Fruit fly (Drosophila melanogaster) whole organism: ENCODE measurements around the gene Jhbp11.
A peak's percentile ranks its signal among the peaks of the same experiment; 100 is the strongest.

ENCODE experiments used
- CG8478 ChIP-seq: fragments of >200 bp; optimal IDR thresholded peaks from 2 replicates; lab custom pipeline; 2018; ENCODE audit warnings: inconsistent platforms
- Dll ChIP-seq: fragments of >200 bp; optimal IDR thresholded peaks from 2 replicates; lab custom pipeline; 2017
- EcR ChIP-seq, 2 experiments: fragments of >200 bp; optimal IDR thresholded peaks; 2 replicates each; lab custom pipeline; 2017; ENCODE audit warnings: missing biosample characterization in 2 of 2, missing genetic modification characterization in 2 of 2, missing genetic modification reagents in 2 of 2
- pan ChIP-seq: fragments of >200 bp; optimal IDR thresholded peaks from 2 replicates; lab custom pipeline; 2017
- psq ChIP-seq: fragments of >200 bp; optimal IDR thresholded peaks from 2 replicates; lab custom pipeline; 2017
- usp ChIP-seq: fragments of >200 bp; optimal IDR thresholded peaks from 2 replicates; lab custom pipeline; 2017; ENCODE audit warnings: missing biosample characterization, missing genetic modification characterization, mixed read lengths

Jhbp11 gene

dm6 chr3R:27135692-27136641 lies 34.9 kb downstream of the Jhbp11 start:
- no peak for TF ChIP-seq Dll (lab: Kevin White, UChicago)
- TF ChIP-seq pan (lab: Kevin White, UChicago), result no peak
- no peak for TF ChIP-seq usp (GFP tag; lab: Kevin White, UChicago)
- no peak for TF ChIP-seq EcR (GFP tag; optimal IDR thresholded peaks at IDR 0.05; lab: Kevin White, UChicago)
- TF ChIP-seq CG8478, result no peak
- no peak for TF ChIP-seq psq (lab: Kevin White, UChicago)

- TF ChIP-seq EcR (GFP tag; optimal IDR thresholded peaks at IDR 0.05; lab: Kevin White, UChicago) (no peak), Dll (lab: Kevin White, UChicago) (no peak), usp (GFP tag; lab: Kevin White, UChicago) (no peak), CG8478 (no peak), psq (lab: Kevin White, UChicago) (no peak), pan (lab: Kevin White, UChicago) (no peak)
Observed at dm6 chr3R:27137914-27138323, 36.9 kb downstream of the Jhbp11 start.

dm6 chr3R:27138700-27139099 lies 37.7 kb downstream of the Jhbp11 start:
- TF ChIP-seq psq (lab: Kevin White, UChicago) (no peak), Dll (lab: Kevin White, UChicago) (no peak), EcR (GFP tag; optimal IDR thresholded peaks at IDR 0.05; lab: Kevin White, UChicago) (no peak), pan (lab: Kevin White, UChicago) (no peak), CG8478 (no peak), usp (GFP tag; lab: Kevin White, UChicago) (no peak)

- no peak for TF ChIP-seq psq (lab: Kevin White, UChicago)
Observed at dm6 chr3R:27139963-27140362, 38.9 kb downstream of the Jhbp11 start.

dm6 chr3R:27148812-27149769 lies 48.1 kb downstream of the Jhbp11 start:
- TF ChIP-seq psq (lab: Kevin White, UChicago), result no peak
- TF ChIP-seq Dll (lab: Kevin White, UChicago), result no peak
- TF ChIP-seq CG8478, result no peak
- TF ChIP-seq usp (GFP tag; lab: Kevin White, UChicago), result no peak
- TF ChIP-seq EcR (GFP tag; optimal IDR thresholded peaks at IDR 0.05; lab: Kevin White, UChicago), result no peak

- TF ChIP-seq usp (GFP tag; lab: Kevin White, UChicago) (no peak), psq (lab: Kevin White, UChicago) (no peak), pan (lab: Kevin White, UChicago) (no peak), Dll (lab: Kevin White, UChicago) (peak; percentile 51), CG8478 (no peak), EcR (GFP tag; optimal IDR thresholded peaks at IDR 0.05; lab: Kevin White, UChicago) (no peak)
Observed at dm6 chr3R:27149884-27150676, 49.0 kb downstream of the Jhbp11 start.

dm6 chr3R:27150685-27151515 lies 49.9 kb downstream of the Jhbp11 start, which contains the start of gene CG6051:
TSS of gene CG6051 (minus strand) at chr3R:27151069.
- TF ChIP-seq EcR (GFP tag; optimal IDR thresholded peaks at IDR 0.05; lab: Kevin White, UChicago) (no peak), psq (lab: Kevin White, UChicago) (no peak), CG8478 (no peak), usp (GFP tag; lab: Kevin White, UChicago) (no peak), pan (lab: Kevin White, UChicago) (no peak), Dll (lab: Kevin White, UChicago) (no peak)

dm6 chr3R:27151516-27151823 lies 50.4 kb downstream of the Jhbp11 start, which contains the start of gene Men-b:
TSS of gene Men-b (plus strand) at chr3R:27151662.
- TF ChIP-seq Dll (lab: Kevin White, UChicago), result no peak
- TF ChIP-seq pan (lab: Kevin White, UChicago), result no peak
- TF ChIP-seq EcR (GFP tag; optimal IDR thresholded peaks at IDR 0.05; lab: Kevin White, UChicago), result no peak
- TF ChIP-seq CG8478, result no peak
- no peak for TF ChIP-seq psq (lab: Kevin White, UChicago)
- TF ChIP-seq usp (GFP tag; lab: Kevin White, UChicago), result no peak
